Fruit fly (Drosophila melanogaster): ENCODE measurements around the gene CG32564.

Gene CG32564

DNA sequence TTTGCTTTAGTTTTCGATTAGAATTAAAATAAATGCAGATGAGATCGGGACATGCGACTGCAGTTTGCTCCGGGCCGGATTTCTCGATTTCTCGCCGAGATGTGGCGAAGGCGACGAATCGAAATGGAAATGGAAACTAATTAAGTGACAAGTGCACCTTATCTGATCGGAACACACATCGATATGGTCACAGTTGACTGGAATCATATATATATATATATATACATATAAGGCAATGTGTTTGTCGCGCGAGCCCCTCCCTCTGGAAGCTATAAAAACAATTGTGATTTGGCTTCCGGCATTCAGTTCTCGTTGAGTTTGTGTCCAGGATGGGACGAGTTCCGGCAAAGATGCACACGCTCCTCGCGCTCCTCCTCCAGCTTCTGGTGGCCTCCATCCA, 8.8 kb downstream of the CG32564 start, which contains the start of gene CG5162:
TSS of gene CG5162 (plus strand) at position 301 of the 400 bp plus-strand sequence.
- no peak for TF ChIP-seq woc (GFP tag; optimal IDR thresholded peaks at IDR 0.05)
- TF ChIP-seq Hr83 (GFP tag; optimal IDR thresholded peaks at IDR 0.05; ENCODE audit: poor library complexity, severe bottlenecking), result no peak
- TF ChIP-seq Hr78 (GFP tag; optimal IDR thresholded peaks at IDR 0.05), result no peak
- no peak for TF ChIP-seq sv (GFP tag; optimal IDR thresholded peaks at IDR 0.05)
- TF ChIP-seq ey (GFP tag; optimal IDR thresholded peaks at IDR 0.05), result no peak
- no peak for TF ChIP-seq dsf (GFP tag; optimal IDR thresholded peaks at IDR 0.05; ENCODE audit: borderline replicate concordance)
- TF ChIP-seq tai (GFP tag; optimal IDR thresholded peaks at IDR 0.05), result no peak
- no peak for TF ChIP-seq Hnf4 (GFP tag; optimal IDR thresholded peaks at IDR 0.05)
- no peak for TF ChIP-seq psq (GFP tag; optimal IDR thresholded peaks at IDR 0.05)
- no peak for TF ChIP-seq CrebA (GFP tag; optimal IDR thresholded peaks at IDR 0.05; ENCODE audit: borderline replicate concordance)
- TF ChIP-seq Jra (GFP tag; optimal IDR thresholded peaks at IDR 0.05), result no peak
- TF ChIP-seq CG9705 (GFP tag; optimal IDR thresholded peaks at IDR 0.05), result no peak
- TF ChIP-seq foxo (GFP tag; optimal IDR thresholded peaks at IDR 0.05), result no peak
- TF ChIP-seq Dif (GFP tag; optimal IDR thresholded peaks at IDR 0.05; ENCODE audit: partially characterized antibody), result no peak
- TF ChIP-seq br (GFP tag; optimal IDR thresholded peaks at IDR 0.05), result no peak
- no peak for TF ChIP-seq N (GFP tag; optimal IDR thresholded peaks at IDR 0.05)
- no peak for TF ChIP-seq pan (optimal IDR thresholded peaks at IDR 0.05)
- TF ChIP-seq lola (GFP tag; optimal IDR thresholded peaks at IDR 0.05), result no peak

- TF ChIP-seq Jra (GFP tag; optimal IDR thresholded peaks at IDR 0.05) (no peak), Rel (GFP tag; optimal IDR thresholded peaks at IDR 0.05) (no peak), Rel (tag; optimal IDR thresholded peaks at IDR 0.05) (no peak), Dfd (GFP tag; optimal IDR thresholded peaks at IDR 0.05) (peak; percentile 97)
Observed at dm6 chrX:17218232-17218951, 12.2 kb downstream of the CG32564 start, which contains the start of gene CG12998. Gene CG12998, plus strand, starts transcription at chrX:17218667.

DNA sequence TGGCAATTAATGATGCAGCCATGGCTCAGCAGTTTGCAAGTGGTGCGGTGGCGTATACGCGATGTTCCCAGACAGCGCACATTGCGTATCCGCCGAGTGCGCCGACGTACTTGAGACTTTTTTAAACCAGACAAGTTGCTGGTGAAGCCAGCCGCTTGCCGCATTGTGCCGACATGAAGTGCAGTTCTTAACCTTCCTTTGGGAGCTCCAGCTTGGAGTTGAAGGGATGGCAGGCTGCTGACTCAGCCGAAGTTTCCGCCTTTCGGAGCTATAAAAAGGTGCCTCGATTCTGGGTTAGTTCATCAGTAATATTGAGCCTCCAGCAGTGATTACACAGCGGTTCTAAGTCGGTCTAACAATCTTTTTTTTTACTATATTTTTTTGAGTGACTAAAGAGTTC, 14.9 kb downstream of the CG32564 start, which contains the start of gene CG5172:
TSS of gene CG5172 (plus strand) at position 301 of the 400 bp plus-strand sequence.
- TF ChIP-seq sv (GFP tag; optimal IDR thresholded peaks at IDR 0.05) (no peak), CrebA (GFP tag; optimal IDR thresholded peaks at IDR 0.05; ENCODE audit: borderline replicate concordance) (no peak), fru (GFP tag; optimal IDR thresholded peaks at IDR 0.05) (no peak), GATAd (GFP tag; optimal IDR thresholded peaks at IDR 0.05) (no peak), h (GFP tag; optimal IDR thresholded peaks at IDR 0.05) (no peak), tai (GFP tag; optimal IDR thresholded peaks at IDR 0.05) (no peak), dsf (GFP tag; optimal IDR thresholded peaks at IDR 0.05; ENCODE audit: borderline replicate concordance) (no peak)

dm6 chrX:17223715-17224114, 17.5 kb downstream of the CG32564 start, which contains the start of gene CG34327:
Gene CG34327, minus strand, starts transcription at chrX:17223815.
- TF ChIP-seq dl (GFP tag; optimal IDR thresholded peaks at IDR 0.05; ENCODE audit: insufficient read depth in 1 of 2, partially characterized antibody in 2 of 2) (no peak), ey (GFP tag; optimal IDR thresholded peaks at IDR 0.05) (no peak), Rel (GFP tag; optimal IDR thresholded peaks at IDR 0.05) (no peak), Rel (tag; optimal IDR thresholded peaks at IDR 0.05) (no peak), brk (GFP tag; optimal IDR thresholded peaks at IDR 0.05) (no peak), HLH106 (tag; optimal IDR thresholded peaks at IDR 0.05) (no peak), GATAd (GFP tag; optimal IDR thresholded peaks at IDR 0.05) (no peak), Jra (GFP tag; optimal IDR thresholded peaks at IDR 0.05) (no peak), Hr83 (GFP tag; optimal IDR thresholded peaks at IDR 0.05; ENCODE audit: poor library complexity, severe bottlenecking) (no peak), rgr (GFP tag; optimal IDR thresholded peaks at IDR 0.05) (no peak), dsf (GFP tag; optimal IDR thresholded peaks at IDR 0.05; ENCODE audit: borderline replicate concordance) (no peak), OdsH (GFP tag; optimal IDR thresholded peaks at IDR 0.05) (no peak), fru (GFP tag; optimal IDR thresholded peaks at IDR 0.05) (no peak), CG9705 (GFP tag; optimal IDR thresholded peaks at IDR 0.05) (no peak), CG32264 (GFP tag; optimal IDR thresholded peaks at IDR 0.05) (no peak)
